Fruit fly (Drosophila melanogaster) whole organism, embryonic: ENCODE results near the gene CG14958.

Source experiments
- Ada2b ChIP-seq: fragments of 200-800 bp; sonication (Bioruptor generic); IDR thresholded peaks from 2 replicates; pipeline ENCODE4 v1.3.6; 2022; ENCODE audit warnings: missing biosample characterization, missing genetic modification characterization
- Adf1 ChIP-seq: fragments of 200-800 bp; sonication (Bioruptor generic); IDR thresholded peaks from 2 replicates; pipeline ENCODE4 v1.3.6; 2022; ENCODE audit warnings: missing biosample characterization, missing genetic modification characterization
- B-H1 ChIP-seq: fragments of 200-800 bp; sonication (Bioruptor generic); IDR thresholded peaks from 3 replicates; pipeline ENCODE4 v1.3.6; 2022; ENCODE audit warnings: missing biosample characterization, missing genetic modification characterization
- Bdp1 ChIP-seq: fragments of 200-800 bp; sonication (Bioruptor generic); optimal IDR thresholded peaks from 3 replicates; lab custom pipeline; 2016; ENCODE audit warnings: missing biosample characterization, missing genetic modification characterization
- CG10979 ChIP-seq: fragments of 200-800 bp; sonication (Bioruptor generic); optimal IDR thresholded peaks from 2 replicates; lab custom pipeline; 2018; ENCODE audit warnings: missing biosample characterization, mild to moderate bottlenecking, missing genetic modification characterization, moderate library complexity
- CG12391 ChIP-seq: fragments of 200-800 bp; sonication (Bioruptor generic); optimal IDR thresholded peaks from 3 replicates; lab custom pipeline; 2018; ENCODE audit warnings: missing biosample characterization, mild to moderate bottlenecking, missing genetic modification characterization, moderate library complexity
- CG13424 ChIP-seq: fragments of 200-800 bp; sonication (Bioruptor generic); optimal IDR thresholded peaks from 2 replicates; lab custom pipeline; 2019; ENCODE audit warnings: missing biosample characterization, mild to moderate bottlenecking, missing genetic modification characterization, moderate library complexity
- CG13624 ChIP-seq: fragments of 200-800 bp; sonication (Bioruptor generic); optimal IDR thresholded peaks from 2 replicates; lab custom pipeline; 2016; ENCODE audit warnings: missing biosample characterization, missing genetic modification characterization
- CG13775 ChIP-seq: fragments of 200-800 bp; sonication (Bioruptor generic); optimal IDR thresholded peaks from 3 replicates; lab custom pipeline; 2017; ENCODE audit warnings: missing biosample characterization, mild to moderate bottlenecking, missing genetic modification characterization
- CG15073 ChIP-seq: fragments of 200-800 bp; sonication (Bioruptor generic); optimal IDR thresholded peaks from 2 replicates; lab custom pipeline; 2016; ENCODE audit warnings: missing biosample characterization, missing genetic modification characterization
- CG15269 ChIP-seq: fragments of 200-800 bp; sonication (Bioruptor generic); optimal IDR thresholded peaks from 2 replicates; lab custom pipeline; 2018; ENCODE audit warnings: missing biosample characterization, mild to moderate bottlenecking, missing genetic modification characterization, moderate library complexity
- CG1529 ChIP-seq: fragments of 200-800 bp; sonication (Bioruptor generic); optimal IDR thresholded peaks from 3 replicates; lab custom pipeline; 2018; ENCODE audit warnings: missing biosample characterization, missing genetic modification characterization
- CG17186 ChIP-seq: fragments of 200-800 bp; sonication (Bioruptor generic); optimal IDR thresholded peaks from 3 replicates; lab custom pipeline; 2017; ENCODE audit warnings: missing biosample characterization, missing genetic modification reagents, missing genetic modification characterization
- CG17568 ChIP-seq: fragments of 200-800 bp; sonication (Bioruptor generic); optimal IDR thresholded peaks from 2 replicates; lab custom pipeline; 2018; ENCODE audit warnings: missing biosample characterization, mild to moderate bottlenecking, missing genetic modification characterization, moderate library complexity
- CG1832 ChIP-seq: fragments of 200-800 bp; sonication (Bioruptor generic); optimal IDR thresholded peaks from 2 replicates; lab custom pipeline; 2017; ENCODE audit warnings: missing biosample characterization, mild to moderate bottlenecking, missing genetic modification characterization, inconsistent platforms
- CG18619 ChIP-seq: fragments of 200-800 bp; sonication (Bioruptor generic); optimal IDR thresholded peaks from 3 replicates; lab custom pipeline; 2017; ENCODE audit warnings: missing biosample characterization, mild to moderate bottlenecking, missing genetic modification characterization
- CG2199 ChIP-seq: fragments of 200-800 bp; sonication (Bioruptor generic); IDR thresholded peaks from 3 replicates; pipeline ENCODE4 v1.3.6; 2022; ENCODE audit warnings: missing biosample characterization, missing genetic modification characterization
- CG42726 ChIP-seq: fragments of 200-800 bp; sonication (Bioruptor generic); IDR thresholded peaks from 2 replicates; pipeline ENCODE4 v1.3.6; 2022; ENCODE audit warnings: missing biosample characterization, missing genetic modification characterization; ENCODE audit not compliant: partially characterized antibody
- CG4328 ChIP-seq: fragments of 200-800 bp; sonication (Bioruptor generic); optimal IDR thresholded peaks from 3 replicates; lab custom pipeline; 2017; ENCODE audit warnings: missing biosample characterization, missing genetic modification reagents, missing genetic modification characterization
- CG6272 ChIP-seq: fragments of 200-800 bp; sonication (Bioruptor generic); IDR thresholded peaks from 2 replicates; pipeline ENCODE4 v1.3.6; 2022; ENCODE audit warnings: missing biosample characterization, missing genetic modification characterization
- CG6813 ChIP-seq: fragments of 200-800 bp; sonication (Bioruptor generic); optimal IDR thresholded peaks from 2 replicates; lab custom pipeline; 2017; ENCODE audit warnings: missing biosample characterization, missing genetic modification characterization, mild to moderate bottlenecking, moderate library complexity, missing genetic modification reagents
- CG7963 ChIP-seq: fragments of 200-800 bp; sonication (Bioruptor generic); IDR thresholded peaks from 3 replicates; pipeline ENCODE4 v1.3.6; 2022; ENCODE audit warnings: missing biosample characterization, missing genetic modification characterization; ENCODE audit not compliant: partially characterized antibody
- CG8089 ChIP-seq: fragments of 200-800 bp; sonication (Bioruptor generic); optimal IDR thresholded peaks from 3 replicates; lab custom pipeline; 2016; ENCODE audit warnings: missing biosample characterization, missing genetic modification characterization
- CG9932 ChIP-seq: fragments of 200-800 bp; sonication (Bioruptor generic); IDR thresholded peaks from 2 replicates; pipeline ENCODE4 v1.3.6; 2022; ENCODE audit warnings: missing biosample characterization, missing genetic modification characterization
- Fer1 ChIP-seq: fragments of 200-800 bp; sonication (Bioruptor generic); optimal IDR thresholded peaks from 2 replicates; lab custom pipeline; 2017; ENCODE audit warnings: missing biosample characterization, mild to moderate bottlenecking, missing genetic modification characterization
- HLH4C ChIP-seq: fragments of 200-800 bp; sonication (Bioruptor generic); IDR thresholded peaks from 3 replicates; pipeline ENCODE4 v1.3.6; 2022; ENCODE audit warnings: missing biosample characterization, missing genetic modification characterization; ENCODE audit not compliant: partially characterized antibody
- NC2α ChIP-seq: fragments of 200-800 bp; sonication (Bioruptor generic); optimal IDR thresholded peaks from 2 replicates; lab custom pipeline; 2016; ENCODE audit warnings: missing biosample characterization, missing genetic modification characterization
- Nf-YB ChIP-seq: fragments of 200-800 bp; sonication (Bioruptor generic); optimal IDR thresholded peaks from 3 replicates; lab custom pipeline; 2019; ENCODE audit warnings: missing biosample characterization, mild to moderate bottlenecking, missing genetic modification characterization, moderate library complexity
- Opbp ChIP-seq: fragments of 200-800 bp; sonication (Bioruptor generic); IDR thresholded peaks from 3 replicates; pipeline ENCODE4 v1.3.6; 2022; ENCODE audit warnings: missing biosample characterization, missing genetic modification characterization; ENCODE audit not compliant: partially characterized antibody
- Sox102F ChIP-seq: fragments of 200-800 bp; sonication (Bioruptor generic); optimal IDR thresholded peaks from 2 replicates; lab custom pipeline; 2018; ENCODE audit warnings: missing biosample characterization, mild to moderate bottlenecking, missing genetic modification characterization, moderate library complexity
- Trl ChIP-seq, 3 experiments: fragments of >200 bp in 2 of 3; fragments of 200-800 bp in 1 of 3; sonication (Bioruptor generic) in 1 of 3; optimal IDR thresholded peaks; 2 replicates in 1 of 3; 3 replicates in 2 of 3; lab custom pipeline; 2016 to 2017; ENCODE audit warnings: missing biosample characterization in 1 of 3, missing genetic modification characterization in 1 of 3
- btn ChIP-seq: fragments of 200-800 bp; sonication (Bioruptor generic); optimal IDR thresholded peaks from 2 replicates; lab custom pipeline; 2016; ENCODE audit warnings: missing biosample characterization, missing genetic modification characterization
- chif ChIP-seq, 2 experiments: fragments of 200-800 bp; sonication (Bioruptor generic); optimal IDR thresholded peaks; 3 replicates each; lab custom pipeline; 2016; ENCODE audit warnings: missing biosample characterization in 2 of 2, missing genetic modification characterization in 2 of 2
- chm ChIP-seq: fragments of 200-800 bp; sonication (Bioruptor generic); IDR thresholded peaks from 2 replicates; pipeline ENCODE4 v1.3.6; 2022; ENCODE audit warnings: missing biosample characterization, missing genetic modification characterization
- cwo ChIP-seq: fragments of 200-800 bp; sonication (Bioruptor generic); optimal IDR thresholded peaks from 3 replicates; lab custom pipeline; 2017; ENCODE audit warnings: missing biosample characterization, missing genetic modification characterization, mild to moderate bottlenecking, moderate library complexity, missing genetic modification reagents
- dimm ChIP-seq: fragments of 200-800 bp; sonication (Bioruptor generic); IDR thresholded peaks from 2 replicates; pipeline ENCODE4 v1.3.6; 2022; ENCODE audit warnings: missing biosample characterization, missing genetic modification characterization
- dm ChIP-seq: fragments of 200-800 bp; sonication (Bioruptor generic); optimal IDR thresholded peaks from 3 replicates; lab custom pipeline; 2016; ENCODE audit warnings: missing biosample characterization, missing genetic modification characterization
- ftz-f1 ChIP-seq: fragments of 200-800 bp; sonication (Bioruptor generic); optimal IDR thresholded peaks from 2 replicates; lab custom pipeline; 2016; ENCODE audit warnings: missing biosample characterization, missing genetic modification characterization
- pan ChIP-seq, 4 experiments: fragments of >200 bp in 3 of 4; fragments of 200-800 bp in 1 of 4; sonication (Bioruptor generic) in 1 of 4; optimal IDR thresholded peaks in 3 of 4; IDR thresholded peaks in 1 of 4; 2 replicates each; pipeline versions ENCODE4 v1.3.6 to Lab custom; 2017 to 2022; ENCODE audit warnings: missing biosample characterization in 2 of 4, missing genetic modification characterization in 2 of 4, mixed read lengths in 1 of 4
- pb ChIP-seq: fragments of 200-800 bp; sonication (Bioruptor generic); optimal IDR thresholded peaks from 3 replicates; lab custom pipeline; 2016; ENCODE audit warnings: missing biosample characterization, missing genetic modification characterization
- pnt ChIP-seq: fragments of 200-800 bp; sonication (Bioruptor generic); optimal IDR thresholded peaks from 3 replicates; lab custom pipeline; 2016; ENCODE audit warnings: missing biosample characterization, missing genetic modification characterization
- row ChIP-seq: fragments of 200-800 bp; sonication (Bioruptor generic); IDR thresholded peaks from 3 replicates; pipeline ENCODE4 v1.3.6; 2022; ENCODE audit warnings: missing biosample characterization, missing genetic modification characterization
- sna ChIP-seq: fragments of 200-800 bp; sonication (Bioruptor generic); IDR thresholded peaks from 2 replicates; pipeline ENCODE4 v1.3.6; 2022; ENCODE audit warnings: missing biosample characterization, missing genetic modification characterization; ENCODE audit not compliant: partially characterized antibody
- ttk ChIP-seq: fragments of 200-800 bp; sonication (Bioruptor generic); IDR thresholded peaks from 2 replicates; pipeline ENCODE4 v2.1.2; 2022; ENCODE audit warnings: missing biosample characterization, missing genetic modification characterization
- z ChIP-seq: fragments of 200-800 bp; sonication (Bioruptor generic); IDR thresholded peaks from 3 replicates; pipeline ENCODE4 v1.3.6; 2022; ENCODE audit warnings: missing biosample characterization, missing genetic modification characterization

CG14958 gene

DNA sequence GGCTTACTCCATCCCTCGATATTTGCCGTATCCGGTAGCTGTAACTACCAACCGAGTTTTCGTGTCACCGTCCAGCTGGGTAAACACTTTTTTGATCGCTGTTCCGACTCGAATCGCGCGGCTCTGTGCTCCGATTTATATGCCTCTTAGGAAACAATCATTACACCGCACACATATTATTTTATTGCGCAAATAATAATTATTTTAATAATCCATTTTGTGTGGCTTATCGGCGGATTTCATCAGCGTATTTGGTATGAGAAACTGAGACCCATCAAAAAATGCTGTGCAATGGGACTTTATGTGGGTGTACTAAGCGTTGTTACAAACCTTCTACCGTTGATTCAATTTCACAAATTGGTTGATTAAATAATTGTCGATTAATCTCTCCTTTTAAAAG lies 13.3 kb downstream of the CG14958 start, which contains the start of gene CG32271:
Gene CG32271, minus strand, starts transcription at position 101 of the 400 bp plus-strand sequence.
- TF ChIP-seq sna (GFP tag; lab: Robert Waterston, UW) (no peak), CG15269 (tag; lab: Kevin White, UChicago) (no peak), Ada2b (GFP tag; lab: Robert Waterston, UW) (no peak), CG15073 (GFP tag; lab: Kevin White, UChicago) (no peak), CG12391 (tag; lab: Kevin White, UChicago) (no peak), pnt (GFP tag; lab: Kevin White, UChicago) (no peak), Opbp (no peak), Bdp1 (no peak), Fer1 (no peak), CG1832 (GFP tag; lab: Kevin White, UChicago) (no peak), CG17186 (GFP tag; lab: Kevin White, UChicago) (no peak)

DNA sequence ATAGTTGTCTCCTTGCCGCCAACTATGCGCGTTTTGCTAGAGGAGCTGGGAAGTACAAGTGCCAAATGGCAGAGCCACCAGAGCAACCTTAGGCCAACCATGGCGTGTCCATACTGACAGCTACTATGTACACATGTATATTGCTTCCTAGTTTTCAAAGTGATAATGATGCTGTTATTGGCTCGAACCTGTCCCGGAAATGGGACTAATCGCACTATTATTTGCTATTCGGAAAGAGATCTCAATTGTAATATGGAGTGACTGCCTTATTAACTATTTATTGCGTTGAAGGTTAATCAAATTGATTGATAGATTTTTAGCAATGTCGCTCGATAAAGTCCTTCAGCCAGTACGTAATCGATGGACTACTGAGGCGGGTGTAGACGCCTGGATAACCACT lies 14.6 kb downstream of the CG14958 start, which contains the start of gene CG33159:
Gene CG33159, minus strand, starts transcription at position 101 of the 400 bp plus-strand sequence.
- TF ChIP-seq btn (no peak), CG13775 (GFP tag; lab: Kevin White, UChicago) (no peak), CG8089 (GFP tag; lab: Kevin White, UChicago) (no peak), dimm (GFP tag; lab: Robert Waterston, UW) (no peak), CG6272 (GFP tag; lab: Robert Waterston, UW) (no peak), ftz-f1 (no peak), NC2α (GFP tag; lab: Kevin White, UChicago) (no peak), pb (GFP tag; lab: Kevin White, UChicago) (no peak)
- TF ChIP-seq, all 482 proteins: peak for 0

DNA sequence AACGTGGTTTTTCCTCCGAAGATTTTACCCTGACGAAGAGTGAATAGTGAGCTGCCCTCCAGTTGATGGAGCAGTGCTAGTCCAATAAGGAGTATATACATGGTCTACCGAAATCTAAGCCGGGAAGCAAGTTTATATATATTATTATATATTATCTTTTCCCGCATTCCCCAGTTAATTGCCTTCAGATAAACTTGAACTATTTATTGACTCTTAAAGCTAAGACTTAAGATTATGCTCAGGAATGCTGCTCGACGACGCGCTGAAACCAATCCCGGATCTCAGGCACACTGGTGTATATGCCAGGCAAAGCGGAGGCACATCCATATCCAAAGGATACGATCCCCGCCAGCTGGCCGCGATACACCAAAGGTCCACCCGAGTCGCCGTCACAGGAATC lies 15.6 kb downstream of the CG14958 start, which contains the start of gene CG32277:
Gene CG32277, minus strand, starts transcription at position 101 of the 400 bp plus-strand sequence.
- no peak for TF ChIP-seq CG7963 (GFP tag; lab: Robert Waterston, UW)
- TF ChIP-seq CG6813 = no peak
- TF ChIP-seq pan (optimal IDR thresholded peaks at IDR 0.05; lab: Kevin White, UChicago) = no peak
- TF ChIP-seq pan (GFP tag; optimal IDR thresholded peaks at IDR 0.05 in 1 of 2, IDR thresholded peaks at IDR 0.05 in 1 of 2) = no peak
- no peak for TF ChIP-seq CG4328
- no peak for TF ChIP-seq Bdp1
- no peak for TF ChIP-seq chm (GFP tag; lab: Robert Waterston, UW)

DNA sequence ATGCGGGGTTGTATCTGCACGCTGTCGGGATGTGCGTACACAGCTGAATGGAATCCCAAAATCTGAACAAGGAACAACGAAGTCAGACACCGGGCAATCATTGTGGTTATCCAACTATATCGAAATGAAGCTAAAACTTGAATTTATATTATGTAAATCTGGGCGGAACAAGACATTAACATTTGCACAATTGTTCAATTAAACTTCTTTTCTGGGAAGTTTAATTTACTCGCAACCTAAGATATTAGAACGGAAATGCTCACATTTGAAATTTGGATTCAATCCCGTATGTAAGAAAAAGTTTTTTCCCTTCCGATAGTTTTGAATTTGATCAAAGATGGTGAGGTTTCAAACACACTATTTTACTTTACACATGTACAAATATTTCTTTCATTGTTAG lies 16.5 kb downstream of the CG14958 start, which contains the start of gene CG33160:
Gene CG33160, minus strand, starts transcription at position 101 of the 400 bp plus-strand sequence.
- TF ChIP-seq CG10979 (tag; lab: Kevin White, UChicago) = no peak
- no peak for TF ChIP-seq CG13624 (GFP tag; lab: Kevin White, UChicago)
- no peak for TF ChIP-seq CG13424 (tag; lab: Kevin White, UChicago)
- TF ChIP-seq CG17568 (GFP tag; lab: Kevin White, UChicago) = no peak
- TF ChIP-seq cwo = no peak
- TF ChIP-seq Nf-YB (GFP tag; lab: Kevin White, UChicago) = no peak
- no peak for TF ChIP-seq ttk (GFP tag; lab: Robert Waterston, UW)
- TF ChIP-seq HLH4C = no peak
- no peak for TF ChIP-seq CG42726 (GFP tag; lab: Robert Waterston, UW)

DNA sequence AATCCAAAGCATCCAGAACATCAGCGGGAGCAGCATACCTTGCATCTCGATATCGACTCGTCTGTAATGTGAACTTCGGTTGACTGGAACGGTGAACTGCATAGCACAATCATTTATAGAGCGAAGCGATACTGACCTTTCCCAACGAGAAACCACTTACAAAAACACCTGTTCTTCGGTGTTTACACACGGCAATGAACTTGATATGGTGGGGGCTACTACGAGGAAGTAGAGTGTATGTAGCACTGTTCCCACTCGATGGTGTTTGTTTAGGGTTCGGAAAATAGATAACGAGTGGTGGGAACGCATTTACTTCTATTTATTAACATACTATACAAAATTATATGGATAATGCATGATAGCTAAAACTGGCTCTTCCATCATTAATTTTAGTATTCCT lies 19.1 kb downstream of the CG14958 start, which contains the start of the genes CG32269 and CG32270:
Gene CG32269, minus strand, starts transcription at position 91 of the 400 bp plus-strand sequence.
Gene CG32270, minus strand, starts transcription at position 91 of the 400 bp plus-strand sequence.
- no peak for TF ChIP-seq dm (GFP tag; lab: Kevin White, UChicago)
- no peak for TF ChIP-seq CG2199 (GFP tag; lab: Robert Waterston, UW)
- TF ChIP-seq Adf1 (GFP tag; lab: Robert Waterston, UW) = no peak
- no peak for TF ChIP-seq Trl (optimal IDR thresholded peaks at IDR 0.05; lab: Kevin White, UChicago)
- peak; percentile 0 for TF ChIP-seq Trl (GFP tag; optimal IDR thresholded peaks at IDR 0.05; lab: Kevin White, UChicago)
- TF ChIP-seq CG13624 (GFP tag; lab: Kevin White, UChicago) = no peak
- TF ChIP-seq B-H1 (GFP tag; lab: Robert Waterston, UW) = no peak
- no peak for TF ChIP-seq Sox102F (GFP tag; lab: Kevin White, UChicago)
- TF ChIP-seq row (GFP tag; lab: Robert Waterston, UW) = no peak
- TF ChIP-seq CG9932 (GFP tag; lab: Robert Waterston, UW) = no peak
- no peak for TF ChIP-seq z (GFP tag; lab: Robert Waterston, UW)
- no peak for TF ChIP-seq CG1529 (GFP tag; lab: Kevin White, UChicago)
- peak; percentile 3 for TF ChIP-seq CG18619 (GFP tag; lab: Kevin White, UChicago)
- TF ChIP-seq chif (GFP tag; optimal IDR thresholded peaks at IDR 0.05; lab: Kevin White, UChicago) = no peak
